Fruit fly (Drosophila melanogaster): ENCODE data around the gene Bre1.

Bre1 gene

dm6 chr3L:5834245-5834644 lies 40.3 kb upstream of the Bre1 start (continued):
- TF ChIP-seq Ssrp (tag; optimal IDR thresholded peaks at IDR 0.05) (peak; percentile 3), zf30C (GFP tag; optimal IDR thresholded peaks at IDR 0.05) (peak; percentile 22), chm (GFP tag; IDR thresholded peaks at IDR 0.05) (0 out of 2 replicates have a peak, but pooled peaks have one; percentile 20), unpg (GFP tag; optimal IDR thresholded peaks at IDR 0.05) (peak; percentile 14), ttk (GFP tag; IDR thresholded peaks at IDR 0.05) (peak; percentile 11; the same call in 1 of the 2 replicates), slbo (GFP tag; IDR thresholded peaks at IDR 0.05) (0 out of 2 replicates have a peak, but pooled peaks have one; percentile 6), sqz (GFP tag; optimal IDR thresholded peaks at IDR 0.05) (no peak), ken (GFP tag; IDR thresholded peaks at IDR 0.05) (peak; percentile 51; the same call in 1 of the 3 replicates), CG10959 (GFP tag; IDR thresholded peaks at IDR 0.05) (0 out of 2 replicates have a peak, but pooled peaks have one; percentile 17), CG8944 (GFP tag; optimal IDR thresholded peaks at IDR 0.05) (peak; percentile 26), tgo (GFP tag; IDR thresholded peaks at IDR 0.05) (peak; percentile 31; the same call in 1 of the 3 replicates), sens (GFP tag) (peak; percentile 63), mirr (GFP tag; optimal IDR thresholded peaks at IDR 0.05) (no peak), CG9609 (GFP tag; optimal IDR thresholded peaks at IDR 0.05) (peak; percentile 17), nmo (GFP tag; optimal IDR thresholded peaks at IDR 0.05) (peak; percentile 18), zfh2 (GFP tag; optimal IDR thresholded peaks at IDR 0.05) (no peak), chif (GFP tag; optimal IDR thresholded peaks at IDR 0.05) (peak; percentile 39 to 42), gt (GFP tag; IDR thresholded peaks at IDR 0.05) (no peak), dpn (GFP tag; optimal IDR thresholded peaks at IDR 0.05) (peak in 1 of 2 experiments; percentile 33), gsb (GFP tag; IDR thresholded peaks at IDR 0.05) (no peak), H15 (GFP tag; IDR thresholded peaks at IDR 0.05) (0 out of 3 replicates have a peak, but pooled peaks have one; percentile 23), Xbp1 (GFP tag; optimal IDR thresholded peaks at IDR 0.05) (peak; percentile 37), ci (GFP tag; IDR thresholded peaks at IDR 0.05) (peak; percentile 61), sima (GFP tag; optimal IDR thresholded peaks at IDR 0.05) (no peak), ara (GFP tag; IDR thresholded peaks at IDR 0.05) (peak; percentile 43; the same call in 1 of the 2 replicates), CG30403 (GFP tag; optimal IDR thresholded peaks at IDR 0.05) (no peak), phol (tag; optimal IDR thresholded peaks at IDR 0.05) (peak; percentile 3), so (GFP tag; IDR thresholded peaks at IDR 0.05) (no peak), nom (GFP tag; optimal IDR thresholded peaks at IDR 0.05) (peak; percentile 22), HLHmδ (GFP tag; optimal IDR thresholded peaks at IDR 0.05) (no peak), Hr51 (GFP tag; optimal IDR thresholded peaks at IDR 0.05) (peak in 1 of 2 experiments; percentile 4), Rx (GFP tag; IDR thresholded peaks at IDR 0.05) (no peak), Gsc (GFP tag; IDR thresholded peaks at IDR 0.05) (no peak), tup (GFP tag; optimal IDR thresholded peaks at IDR 0.05) (no peak), CG12391 (tag; optimal IDR thresholded peaks at IDR 0.05) (peak; percentile 8), CG6689 (GFP tag; IDR thresholded peaks at IDR 0.05) (peak; percentile 32; the same call in 1 of the 2 replicates), CG34422 (GFP tag; IDR thresholded peaks at IDR 0.05) (0 out of 3 replicates have a peak, but pooled peaks have one; percentile 7), ERR (GFP tag; optimal IDR thresholded peaks at IDR 0.05) (no peak), CG14667 (GFP tag; IDR thresholded peaks at IDR 0.05) (no peak), CG1603 (tag; optimal IDR thresholded peaks at IDR 0.05) (peak; percentile 34), Gug (GFP tag; IDR thresholded peaks at IDR 0.05) (0 out of 4 replicates have a peak, but pooled peaks have one; percentile 28), Doc2 (GFP tag; IDR thresholded peaks at IDR 0.05) (no peak), Ptx1 (GFP tag; IDR thresholded peaks at IDR 0.05) (peak; percentile 19; the same call in 1 of the 2 replicates), bsh (GFP tag; optimal IDR thresholded peaks at IDR 0.05) (peak; percentile 58 to 79), scrt (GFP tag; optimal IDR thresholded peaks at IDR 0.05) (no peak)

Measured in whole organism, embryonic.